Comparison of ENCODE assay signal across 8 worm cellular contexts in the genomic region with DNA sequence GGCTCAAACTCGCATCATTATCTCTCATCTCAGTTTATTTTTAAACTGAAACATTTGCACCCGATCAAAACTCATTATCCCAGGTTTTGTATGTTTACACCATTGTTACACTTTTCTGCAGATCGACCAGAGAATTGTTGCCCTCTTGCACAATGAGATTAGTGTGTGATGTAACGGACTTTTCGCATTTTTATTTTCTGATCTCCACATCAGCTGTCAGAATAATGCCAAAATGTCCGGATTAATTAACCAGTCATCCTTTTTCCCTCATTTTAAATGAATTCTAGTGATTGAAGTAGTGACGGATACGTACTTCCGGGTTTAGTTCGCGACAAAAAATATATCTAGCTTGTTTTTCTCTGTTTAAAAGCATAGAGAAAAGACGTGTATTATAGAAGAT.
TF ChIP-seq lines count a peak whose summit lies in the region.

No protein-coding gene starts in this region.

TF ChIP-seq in whole organism, L1 larva, 84 proteins besides CTCF, POLR2A, EP300 and RAD21 (continues in another document):
- no peak for TF ChIP-seq Y116A8C.19 (tag; optimal IDR thresholded peaks at IDR 0.05; lab: Kevin White, UChicago; ENCODE audit: borderline replicate concordance)
- no peak for TF ChIP-seq ceh-90 (tag; optimal IDR thresholded peaks at IDR 0.05; lab: Kevin White, UChicago)
- TF ChIP-seq skn-1 (tag; optimal IDR thresholded peaks at IDR 0.05; lab: Kevin White, UChicago), result no peak
- no peak for TF ChIP-seq unc-86 (tag; optimal IDR thresholded peaks at IDR 0.05; lab: Kevin White, UChicago)
- peak; percentile 40 for TF ChIP-seq nhr-47 (tag; optimal IDR thresholded peaks at IDR 0.05; lab: Kevin White, UChicago)
- peak; percentile 80 for TF ChIP-seq unc-130 (tag; optimal IDR thresholded peaks at IDR 0.05; lab: Kevin White, UChicago)
- TF ChIP-seq vab-15 (tag; optimal IDR thresholded peaks at IDR 0.05; lab: Kevin White, UChicago), result no peak
- peak; percentile 68 for TF ChIP-seq nhr-71 (tag; optimal IDR thresholded peaks at IDR 0.05; lab: Kevin White, UChicago)
- no peak for TF ChIP-seq tbx-2 (tag; optimal IDR thresholded peaks at IDR 0.05; lab: Kevin White, UChicago)
- TF ChIP-seq hlh-4 (tag; optimal IDR thresholded peaks at IDR 0.05; lab: Kevin White, UChicago), result no peak
- no peak for TF ChIP-seq C04F5.9 (tag; optimal IDR thresholded peaks at IDR 0.05; lab: Kevin White, UChicago)

TF ChIP-seq in whole organism, L2 larva, 48 proteins besides CTCF, POLR2A, EP300 and RAD21 (continues in another document):
- no peak for TF ChIP-seq nhr-25 (tag; optimal IDR thresholded peaks at IDR 0.05; lab: Kevin White, UChicago)
- peak; percentile 4 for TF ChIP-seq sma-9 (GFP tag; optimal IDR thresholded peaks at IDR 0.05; lab: Kevin White, UChicago)
- TF ChIP-seq sma-9 (tag; optimal IDR thresholded peaks at IDR 0.05; lab: Kevin White, UChicago), result no peak
- no peak for TF ChIP-seq peb-1 (tag; optimal IDR thresholded peaks at IDR 0.05; lab: Kevin White, UChicago)
- TF ChIP-seq sem-4 (tag; optimal IDR thresholded peaks at IDR 0.05; lab: Kevin White, UChicago), result peak; percentile 4
- TF ChIP-seq ceh-82 (tag; optimal IDR thresholded peaks at IDR 0.05; lab: Kevin White, UChicago), result no peak
- no peak for TF ChIP-seq nhr-237 (tag; optimal IDR thresholded peaks at IDR 0.05; lab: Kevin White, UChicago)
- no peak for TF ChIP-seq ztf-11 (tag; optimal IDR thresholded peaks at IDR 0.05; lab: Kevin White, UChicago)
- TF ChIP-seq ama-1 (optimal IDR thresholded peaks at IDR 0.05; lab: Kevin White, UChicago), result no peak
- TF ChIP-seq ZK546.5 (tag; optimal IDR thresholded peaks at IDR 0.05; lab: Kevin White, UChicago), result no peak
- TF ChIP-seq ztf-4 (tag; optimal IDR thresholded peaks at IDR 0.05; lab: Kevin White, UChicago), result no peak
- TF ChIP-seq lin-11 (tag; optimal IDR thresholded peaks at IDR 0.05; lab: Kevin White, UChicago), result no peak

TF ChIP-seq in whole organism, L3 larva, 47 proteins besides CTCF, POLR2A, EP300 and RAD21:
- no peak for TF ChIP-seq nhr-43 (tag; optimal IDR thresholded peaks at IDR 0.05; lab: Kevin White, UChicago; ENCODE audit: poor library complexity, severe bottlenecking)
- TF ChIP-seq egl-5 (tag; optimal IDR thresholded peaks at IDR 0.05; lab: Kevin White, UChicago), result peak; percentile 67
- no peak for TF ChIP-seq unc-39 (tag; optimal IDR thresholded peaks at IDR 0.05; lab: Kevin White, UChicago)
- TF ChIP-seq eor-1 (tag; optimal IDR thresholded peaks at IDR 0.05; lab: Kevin White, UChicago), result no peak
- no peak for TF ChIP-seq fos-1 (tag; optimal IDR thresholded peaks at IDR 0.05; lab: Kevin White, UChicago)

TF ChIP-seq in whole organism, L4 larva, 104 proteins besides CTCF, POLR2A, EP300 and RAD21:
- TF ChIP-seq unc-62 (GFP tag; optimal IDR thresholded peaks at IDR 0.05 in 1 of 2; lab: Kevin White, UChicago) (peak in 1 of 2 experiments; percentile 15), unc-62 (tag; optimal IDR thresholded peaks at IDR 0.05; lab: Kevin White, UChicago) (no peak), lin-29 (GFP tag; IDR thresholded peaks at IDR 0.05; lab: Robert Waterston, UW) (no peak), aly-2 (tag; optimal IDR thresholded peaks at IDR 0.05; lab: Kevin White, UChicago) (no peak), unc-130 (GFP tag; optimal IDR thresholded peaks at IDR 0.05; lab: Kevin White, UChicago) (no peak), nhr-11 (tag; optimal IDR thresholded peaks at IDR 0.05; lab: Kevin White, UChicago) (peak; percentile 5)

TF ChIP-seq in whole organism, early embryonic, 17 proteins besides CTCF, POLR2A, EP300 and RAD21:
- no peak for TF ChIP-seq F13C5.2 (tag; optimal IDR thresholded peaks at IDR 0.05; lab: Kevin White, UChicago)
- peak; percentile 18 for TF ChIP-seq ceh-36 (tag; optimal IDR thresholded peaks at IDR 0.05; lab: Kevin White, UChicago)

TF ChIP-seq in whole organism, late embryonic, 69 proteins besides CTCF, POLR2A, EP300 and RAD21:
- TF ChIP-seq ceh-18 (tag; optimal IDR thresholded peaks at IDR 0.05; lab: Kevin White, UChicago) (peak; percentile 0), zip-5 (tag; optimal IDR thresholded peaks at IDR 0.05; lab: Kevin White, UChicago) (no peak), ceh-6 (GFP tag; optimal IDR thresholded peaks at IDR 0.05; lab: Kevin White, UChicago) (no peak), pha-2 (tag; optimal IDR thresholded peaks at IDR 0.05; lab: Kevin White, UChicago) (no peak), sox-4 (tag; optimal IDR thresholded peaks at IDR 0.05; lab: Kevin White, UChicago) (no peak), unc-55 (GFP tag; optimal IDR thresholded peaks at IDR 0.05; lab: Kevin White, UChicago) (peak; percentile 22), rnt-1 (tag; optimal IDR thresholded peaks at IDR 0.05; lab: Kevin White, UChicago) (peak; percentile 4)
TF ChIP-seq in whole organism, late embryonic: peak in this region for 3.

TF ChIP-seq in whole organism, midembryonic, 9 proteins besides CTCF, POLR2A, EP300 and RAD21:
- TF ChIP-seq tab-1 (GFP tag; IDR thresholded peaks at IDR 0.05; lab: Robert Waterston, UW) (no peak), cog-1 (tag; optimal IDR thresholded peaks at IDR 0.05; lab: Kevin White, UChicago) (peak; percentile 0)

TF ChIP-seq in whole organism, mixed stage, embryonic, 35 proteins besides CTCF, POLR2A, EP300 and RAD21:
- TF ChIP-seq hlh-1 (tag; optimal IDR thresholded peaks at IDR 0.05; lab: Kevin White, UChicago) (peak; percentile 70), unc-62 (GFP tag; optimal IDR thresholded peaks at IDR 0.05; lab: Kevin White, UChicago) (peak; percentile 85), sem-2 (GFP tag; optimal IDR thresholded peaks at IDR 0.05; lab: Kevin White, UChicago) (no peak), unc-120 (tag; optimal IDR thresholded peaks at IDR 0.05; lab: Kevin White, UChicago; ENCODE audit: poor library complexity, severe bottlenecking) (peak; percentile 39)
